Worm (Caenorhabditis elegans) whole organism, L3 larva: Measurements from ENCODE around the gene hmgr-1.
A peak's percentile ranks its signal among the peaks of the same experiment; 100 is the strongest.

Experiments
- ceh-28 ChIP-seq: fragments of 150-350 bp; optimal IDR thresholded peaks from 2 replicates; lab custom pipeline; 2014; ENCODE audit warnings: missing biosample characterization, missing genetic modification reagents, missing genetic modification characterization
- eor-1 ChIP-seq, 2 experiments: fragments of 150-350 bp; optimal IDR thresholded peaks; 2 replicates each; lab custom pipeline; 2014 to 2018; ENCODE audit warnings: missing biosample characterization in 2 of 2, missing genetic modification characterization in 2 of 2
- jun-1 ChIP-seq: fragments of 150-350 bp; optimal IDR thresholded peaks from 2 replicates; lab custom pipeline; 2014; ENCODE audit warnings: missing biosample characterization, missing genetic modification reagents, missing genetic modification characterization
- nfya-1 ChIP-seq: sonication (generic microtip); optimal IDR thresholded peaks from 2 replicates; lab custom pipeline; 2017; ENCODE audit warnings: missing genetic modification characterization, mild to moderate bottlenecking, missing compliant biosample characterization, antibody characterized with exemption, moderate library complexity; ENCODE audit not compliant: insufficient read depth
- nhr-76 ChIP-seq: fragments of 150-350 bp; sonication (generic microtip); optimal IDR thresholded peaks from 5 replicates; lab custom pipeline; 2014; ENCODE audit warnings: missing biosample characterization, missing genetic modification characterization
- unc-39 ChIP-seq: sonication (generic microtip); optimal IDR thresholded peaks from 4 replicates; lab custom pipeline; 2017; ENCODE audit warnings: missing biosample characterization, missing genetic modification characterization
- unc-62 ChIP-seq: fragments of 150-350 bp; sonication (generic microtip); optimal IDR thresholded peaks from 4 replicates; lab custom pipeline; 2014; ENCODE audit warnings: missing biosample characterization, missing genetic modification reagents, missing genetic modification characterization

- TF ChIP-seq unc-62 (GFP tag; lab: Kevin White, UChicago) (no peak), unc-39 (no peak), nhr-76 (tag; lab: Kevin White, UChicago) (no peak), nfya-1 (tag; lab: Kevin White, UChicago) (peak; percentile 91), eor-1 (tag; optimal IDR thresholded peaks at IDR 0.05; lab: Kevin White, UChicago) (no peak), ceh-28 (no peak), jun-1 (tag; lab: Kevin White, UChicago) (peak; percentile 29)
These were observed 23.1 kb upstream of the hmgr-1 start, which contains the start of gene gsp-2 for ce11 chrIII:7336214-7336613.
